Worm (Caenorhabditis elegans) whole organism, mixed stage, embryonic: ENCODE measurements around the gene unc-23.

Experiments
- M03D4.4 ChIP-seq: sonication (generic microtip); optimal IDR thresholded peaks from 2 replicates; lab custom pipeline; 2017; ENCODE audit warnings: mild to moderate bottlenecking, missing genetic modification characterization, missing compliant biosample characterization
- blmp-1 ChIP-seq: fragments of 150-350 bp; optimal IDR thresholded peaks from 2 replicates; lab custom pipeline; 2014; ENCODE audit warnings: missing biosample characterization, missing genetic modification characterization
- ceh-39 ChIP-seq: fragments of 150-350 bp; optimal IDR thresholded peaks from 2 replicates; lab custom pipeline; 2014; ENCODE audit warnings: missing biosample characterization, missing genetic modification characterization
- ceh-43 ChIP-seq: fragments of 200-800 bp; sonication (Bioruptor generic); optimal IDR thresholded peaks from 2 replicates; lab custom pipeline; 2018; ENCODE audit warnings: mild to moderate bottlenecking, missing genetic modification characterization, moderate library complexity, missing compliant biosample characterization
- ces-1 ChIP-seq: fragments of 150-350 bp; optimal IDR thresholded peaks from 2 replicates; lab custom pipeline; 2014; ENCODE audit warnings: missing biosample characterization, missing genetic modification reagents, missing genetic modification characterization
- cnd-1 ChIP-seq: fragments of 200-800 bp; sonication (Bioruptor generic); optimal IDR thresholded peaks from 2 replicates; lab custom pipeline; 2018; ENCODE audit warnings: mild to moderate bottlenecking, missing genetic modification characterization, missing compliant biosample characterization
- drap-1 ChIP-seq: fragments of 200-800 bp; sonication (Bioruptor generic); optimal IDR thresholded peaks from 3 replicates; lab custom pipeline; 2018; ENCODE audit warnings: mild to moderate bottlenecking, missing genetic modification characterization, missing compliant biosample characterization
- elt-1 ChIP-seq: sonication (generic microtip); optimal IDR thresholded peaks from 2 replicates; lab custom pipeline; 2017; ENCODE audit warnings: missing genetic modification characterization, mild to moderate bottlenecking, missing compliant biosample characterization, antibody characterized with exemption, moderate library complexity, borderline replicate concordance; ENCODE audit not compliant: insufficient read depth
- elt-3 ChIP-seq: fragments of 150-350 bp; optimal IDR thresholded peaks from 2 replicates; lab custom pipeline; 2014; ENCODE audit warnings: missing biosample characterization, missing genetic modification characterization
- flh-1 ChIP-seq: fragments of 200-800 bp; sonication (Bioruptor generic); optimal IDR thresholded peaks from 2 replicates; lab custom pipeline; 2018; ENCODE audit warnings: mild to moderate bottlenecking, missing genetic modification characterization, moderate library complexity, missing compliant biosample characterization
- ham-2 ChIP-seq: fragments of 200-800 bp; sonication (Bioruptor generic); optimal IDR thresholded peaks from 2 replicates; lab custom pipeline; 2018; ENCODE audit warnings: mild to moderate bottlenecking, missing genetic modification characterization, missing compliant biosample characterization
- hlh-1 ChIP-seq: fragments of 150-350 bp; optimal IDR thresholded peaks from 2 replicates; lab custom pipeline; 2014; ENCODE audit warnings: missing biosample characterization, missing genetic modification reagents, missing genetic modification characterization
- lin-13 ChIP-seq: fragments of 150-350 bp; optimal IDR thresholded peaks from 2 replicates; lab custom pipeline; 2014; ENCODE audit warnings: missing biosample characterization, missing genetic modification characterization
- lin-32 ChIP-seq: fragments of 200-800 bp; sonication (Bioruptor generic); optimal IDR thresholded peaks from 2 replicates; lab custom pipeline; 2018; ENCODE audit warnings: mild to moderate bottlenecking, missing genetic modification characterization, missing compliant biosample characterization
- lsy-2 ChIP-seq: fragments of 150-350 bp; optimal IDR thresholded peaks from 2 replicates; lab custom pipeline; 2014; ENCODE audit warnings: missing biosample characterization, missing genetic modification characterization
- mep-1 ChIP-seq: fragments of 150-350 bp; optimal IDR thresholded peaks from 2 replicates; lab custom pipeline; 2017; ENCODE audit warnings: missing biosample characterization, missing genetic modification reagents, missing genetic modification characterization, inconsistent platforms
- mls-2 ChIP-seq: sonication (generic microtip); optimal IDR thresholded peaks from 2 replicates; lab custom pipeline; 2016; ENCODE audit warnings: mild to moderate bottlenecking, missing genetic modification characterization, moderate library complexity, missing compliant biosample characterization
- nhr-12 ChIP-seq: fragments of 150-350 bp; optimal IDR thresholded peaks from 2 replicates; lab custom pipeline; 2014; ENCODE audit warnings: missing biosample characterization, missing genetic modification characterization
- nhr-2 ChIP-seq: fragments of 150-350 bp; optimal IDR thresholded peaks from 2 replicates; lab custom pipeline; 2014; ENCODE audit warnings: missing biosample characterization, missing genetic modification characterization
- nhr-237 ChIP-seq: fragments of 150-350 bp; optimal IDR thresholded peaks from 2 replicates; lab custom pipeline; 2014; ENCODE audit warnings: missing biosample characterization, missing genetic modification characterization
- nhr-28 ChIP-seq: fragments of 150-350 bp; optimal IDR thresholded peaks from 2 replicates; lab custom pipeline; 2014; ENCODE audit warnings: missing biosample characterization, missing genetic modification characterization
- nhr-76 ChIP-seq: sonication (generic microtip); optimal IDR thresholded peaks from 2 replicates; lab custom pipeline; 2017; ENCODE audit warnings: missing biosample characterization, missing genetic modification characterization
- pha-4 ChIP-seq: fragments of 150-350 bp; optimal IDR thresholded peaks from 2 replicates; lab custom pipeline; 2018; ENCODE audit warnings: missing biosample characterization, missing genetic modification reagents, missing genetic modification characterization
- sem-2 ChIP-seq: fragments of 200-800 bp; sonication (Bioruptor generic); optimal IDR thresholded peaks from 2 replicates; lab custom pipeline; 2018; ENCODE audit warnings: mild to moderate bottlenecking, missing genetic modification characterization, missing compliant biosample characterization
- snpc-4 ChIP-seq: fragments of 150-350 bp; optimal IDR thresholded peaks from 2 replicates; lab custom pipeline; 2014; ENCODE audit warnings: missing biosample characterization, missing genetic modification characterization
- sptf-1 ChIP-seq: sonication (generic microtip); optimal IDR thresholded peaks from 2 replicates; lab custom pipeline; 2017; ENCODE audit warnings: mild to moderate bottlenecking, missing genetic modification characterization, moderate library complexity, missing compliant biosample characterization
- tbx-8 ChIP-seq: fragments of 200-800 bp; sonication (Bioruptor generic); optimal IDR thresholded peaks from 2 replicates; lab custom pipeline; 2018; ENCODE audit warnings: mild to moderate bottlenecking, missing genetic modification characterization, moderate library complexity, missing compliant biosample characterization
- unc-39 ChIP-seq: fragments of 150-350 bp; optimal IDR thresholded peaks from 2 replicates; lab custom pipeline; 2014; ENCODE audit warnings: missing biosample characterization, missing genetic modification characterization
- unc-62 ChIP-seq: fragments of 150-350 bp; optimal IDR thresholded peaks from 2 replicates; lab custom pipeline; 2014; ENCODE audit warnings: missing biosample characterization, missing genetic modification reagents, missing genetic modification characterization
- zip-8 ChIP-seq: fragments of 150-350 bp; optimal IDR thresholded peaks from 2 replicates; lab custom pipeline; 2014; ENCODE audit warnings: missing biosample characterization, missing genetic modification characterization
- ztf-11 ChIP-seq: fragments of 150-350 bp; optimal IDR thresholded peaks from 2 replicates; lab custom pipeline; 2014; ENCODE audit warnings: missing biosample characterization, missing genetic modification characterization

unc-23 gene

DNA sequence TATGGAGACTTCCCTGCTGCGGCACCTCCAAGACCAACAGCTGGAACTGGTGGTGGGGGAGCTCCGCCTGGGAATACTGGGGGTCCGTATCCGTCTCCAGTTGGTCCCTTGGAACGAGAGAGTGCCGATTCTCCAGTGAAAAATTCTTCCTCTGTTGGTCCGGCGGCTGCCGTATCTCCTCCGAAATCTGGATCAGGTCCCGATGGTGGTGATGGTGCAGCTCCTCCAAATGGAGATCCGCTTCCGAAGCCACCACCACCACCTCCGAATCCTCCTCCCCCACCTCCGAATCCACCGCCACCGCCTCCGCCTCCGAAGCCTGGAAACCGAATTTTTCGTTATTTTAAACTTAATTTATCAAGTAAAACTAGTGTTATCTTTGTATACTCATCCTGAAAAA lies 4.3 kb downstream of the unc-23 start:
- TF ChIP-seq nhr-12 (tag; lab: Kevin White, UChicago) (no peak), ztf-11 (tag; lab: Kevin White, UChicago) (no peak), pha-4 (tag; lab: Kevin White, UChicago) (no peak), sptf-1 (tag; lab: Kevin White, UChicago) (no peak), M03D4.4 (tag; lab: Kevin White, UChicago) (no peak), nhr-76 (no peak), nhr-237 (tag; lab: Kevin White, UChicago) (no peak), mep-1 (tag; lab: Kevin White, UChicago) (no peak), unc-62 (GFP tag; lab: Kevin White, UChicago) (no peak), elt-1 (tag; lab: Kevin White, UChicago) (no peak), drap-1 (GFP tag; lab: Kevin White, UChicago) (no peak), mls-2 (tag; lab: Kevin White, UChicago) (no peak), elt-3 (no peak), ces-1 (GFP tag; lab: Kevin White, UChicago) (no peak), ceh-43 (GFP tag; lab: Kevin White, UChicago) (no peak), tbx-8 (no peak), hlh-1 (tag; lab: Kevin White, UChicago) (no peak), flh-1 (no peak), snpc-4 (no peak), ceh-39 (tag; lab: Kevin White, UChicago) (no peak)

- no peak for TF ChIP-seq ztf-11 (tag; lab: Kevin White, UChicago)
- peak; percentile 75 for TF ChIP-seq blmp-1 (tag; lab: Kevin White, UChicago)
- TF ChIP-seq drap-1 (GFP tag; lab: Kevin White, UChicago) = no peak
- TF ChIP-seq nhr-28 (tag; lab: Kevin White, UChicago) = no peak
- TF ChIP-seq snpc-4 = no peak
- no peak for TF ChIP-seq nhr-2 (tag; lab: Kevin White, UChicago)
- no peak for TF ChIP-seq pha-4 (tag; lab: Kevin White, UChicago)
- no peak for TF ChIP-seq elt-3
- no peak for TF ChIP-seq ces-1 (GFP tag; lab: Kevin White, UChicago)
- no peak for TF ChIP-seq tbx-8
- peak; percentile 55 for TF ChIP-seq zip-8 (tag; lab: Kevin White, UChicago)
- no peak for TF ChIP-seq unc-39 (tag; lab: Kevin White, UChicago)
- TF ChIP-seq nhr-237 (tag; lab: Kevin White, UChicago) = no peak
- TF ChIP-seq ham-2 (GFP tag; lab: Kevin White, UChicago) = peak; percentile 11
These were observed 6.3 kb downstream of the unc-23 start for ce11 chrV:8942437-8942978.

DNA sequence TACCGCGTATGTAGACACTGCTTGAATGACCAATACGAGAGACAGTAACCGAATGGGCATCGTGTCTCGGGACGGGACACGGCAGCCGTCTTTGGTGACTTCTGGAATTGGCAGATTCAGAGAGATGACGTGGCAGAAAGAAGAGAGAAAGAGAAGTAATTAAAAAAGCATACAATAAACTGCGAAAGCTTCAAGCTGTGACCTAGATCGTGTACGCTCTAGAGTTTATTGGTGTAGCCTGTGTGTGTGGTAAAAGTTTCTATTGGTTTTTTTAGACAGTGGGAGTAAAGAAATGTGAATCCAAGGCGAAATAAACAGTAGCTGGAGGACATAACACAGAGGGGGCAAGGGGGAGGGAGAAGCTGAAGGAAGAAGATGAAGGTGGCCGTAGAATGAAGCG lies 7.8 kb downstream of the unc-23 start, which contains the start of gene T19A5.3:
TSS of gene T19A5.3 (minus strand) at position 101 of the 400 bp plus-strand sequence.
- TF ChIP-seq drap-1 (GFP tag; lab: Kevin White, UChicago) (no peak), sptf-1 (tag; lab: Kevin White, UChicago) (no peak), lin-32 (GFP tag; lab: Kevin White, UChicago) (no peak), M03D4.4 (tag; lab: Kevin White, UChicago) (no peak), cnd-1 (no peak), elt-1 (tag; lab: Kevin White, UChicago) (no peak), ham-2 (GFP tag; lab: Kevin White, UChicago) (no peak), lin-13 (tag; lab: Kevin White, UChicago) (no peak), zip-8 (tag; lab: Kevin White, UChicago) (no peak), unc-39 (tag; lab: Kevin White, UChicago) (no peak), unc-62 (GFP tag; lab: Kevin White, UChicago) (no peak), snpc-4 (no peak), ces-1 (GFP tag; lab: Kevin White, UChicago) (no peak), sem-2 (GFP tag; lab: Kevin White, UChicago) (no peak)
- TF ChIP-seq, all 35 proteins: peak for 0

DNA sequence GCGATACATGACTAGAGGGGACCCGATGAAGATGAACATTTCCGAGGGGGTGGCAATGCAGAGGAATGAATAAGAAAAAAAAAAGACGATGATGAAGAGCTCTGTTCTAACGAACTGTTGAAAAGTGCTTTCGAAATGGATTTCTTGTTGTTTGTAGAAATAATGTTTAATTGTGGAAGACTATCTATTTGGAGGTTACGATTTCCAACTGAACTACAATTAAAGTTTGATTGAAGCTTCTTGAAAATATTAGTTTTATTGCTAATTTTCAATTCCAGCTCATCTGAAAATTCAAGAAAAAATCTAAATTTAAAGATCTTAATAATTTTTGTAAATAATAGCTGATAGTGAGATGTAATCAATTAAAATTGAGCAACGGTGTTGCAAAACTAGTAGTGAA lies 8.3 kb downstream of the unc-23 start:
- TF ChIP-seq nhr-12 (tag; lab: Kevin White, UChicago) = no peak
- TF ChIP-seq sptf-1 (tag; lab: Kevin White, UChicago) = no peak
- TF ChIP-seq unc-62 (GFP tag; lab: Kevin White, UChicago) = no peak
- no peak for TF ChIP-seq lsy-2

- TF ChIP-seq hlh-1 (tag; lab: Kevin White, UChicago) = no peak
- TF ChIP-seq zip-8 (tag; lab: Kevin White, UChicago) = peak; percentile 6
- no peak for TF ChIP-seq sptf-1 (tag; lab: Kevin White, UChicago)
- TF ChIP-seq blmp-1 (tag; lab: Kevin White, UChicago) = no peak
These were observed 10.0 kb downstream of the unc-23 start for ce11 chrV:8946142-8946541.
